Worm (Caenorhabditis elegans): Measurements from ENCODE around the gene ppk-3.

ppk-3 gene

DNA sequence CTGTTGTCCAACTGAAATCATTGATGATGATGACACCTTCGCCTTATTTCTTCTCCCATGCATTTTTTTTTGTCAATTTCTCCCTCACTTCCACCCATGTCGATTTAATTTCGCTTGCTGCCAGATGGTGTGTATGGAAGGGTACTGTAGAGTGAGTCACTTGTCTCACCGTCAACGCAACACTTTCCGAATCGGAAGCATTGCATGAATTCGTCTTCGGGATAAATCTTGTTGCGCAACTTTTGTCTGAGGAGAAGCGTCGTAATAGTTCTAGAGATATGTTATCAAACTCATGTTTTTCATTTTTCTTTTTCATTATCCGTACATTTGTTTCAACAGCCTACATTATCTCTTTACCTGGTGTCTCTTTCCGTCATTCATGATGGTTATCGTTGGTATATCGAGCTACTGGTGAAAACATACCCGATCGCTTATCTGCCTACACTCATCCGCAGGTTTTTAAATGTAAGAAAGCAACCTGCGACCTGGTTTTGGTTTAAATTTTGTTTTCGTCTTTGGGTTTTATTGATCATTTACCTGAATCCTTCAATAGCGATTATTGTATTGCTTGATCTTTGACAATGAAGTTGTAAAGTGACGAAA is 29.1 kb upstream of the ppk-3 start:
- no peak for TF ChIP-seq lin-11 (tag; optimal IDR thresholded peaks at IDR 0.05)
- no peak for TF ChIP-seq ceh-34 (tag; optimal IDR thresholded peaks at IDR 0.05)
- no peak for TF ChIP-seq hlh-15 (tag; optimal IDR thresholded peaks at IDR 0.05)
- TF ChIP-seq fkh-6 (tag; optimal IDR thresholded peaks at IDR 0.05) = no peak
- no peak for TF ChIP-seq ets-4 (tag; optimal IDR thresholded peaks at IDR 0.05)
- no peak for TF ChIP-seq dve-1 (tag; optimal IDR thresholded peaks at IDR 0.05)
- TF ChIP-seq ceh-2 (tag; optimal IDR thresholded peaks at IDR 0.05) = no peak
- TF ChIP-seq pros-1 (tag; optimal IDR thresholded peaks at IDR 0.05) = no peak
- no peak for TF ChIP-seq F13H6.1 (tag; optimal IDR thresholded peaks at IDR 0.05)
- TF ChIP-seq hlh-30 (tag; optimal IDR thresholded peaks at IDR 0.05; ENCODE audit: insufficient read depth) = no peak
- TF ChIP-seq ama-1 (optimal IDR thresholded peaks at IDR 0.05) = no peak
- TF ChIP-seq pqm-1 (tag; optimal IDR thresholded peaks at IDR 0.05) = no peak
- TF ChIP-seq ceh-45 (GFP tag; IDR thresholded peaks at IDR 0.05) = no peak
- TF ChIP-seq hlh-8 (tag; optimal IDR thresholded peaks at IDR 0.05) = no peak

DNA sequence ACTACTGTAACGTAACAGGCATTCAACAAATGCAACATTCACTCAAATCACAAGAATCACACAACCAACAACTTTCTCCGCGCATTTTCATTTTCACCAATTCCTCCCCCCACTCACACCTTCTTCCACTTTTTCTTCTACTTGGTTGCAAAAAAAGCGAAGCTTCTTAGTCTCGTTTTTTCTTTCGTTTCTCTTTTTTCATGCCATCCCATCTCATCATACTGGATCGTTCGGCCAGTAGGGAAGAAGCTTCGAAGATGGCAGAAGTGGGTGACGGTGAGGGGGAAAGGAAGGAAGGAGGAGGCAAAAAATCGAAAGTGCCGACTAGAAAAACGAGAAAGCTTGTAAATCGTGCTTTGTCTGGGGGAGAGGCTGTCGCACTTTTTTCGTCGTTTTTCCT is 27.6 kb upstream of the ppk-3 start:
- TF ChIP-seq ceh-48 (tag; optimal IDR thresholded peaks at IDR 0.05) (no peak), ceh-19 (GFP tag; optimal IDR thresholded peaks at IDR 0.05) (no peak), tbx-7 (tag; optimal IDR thresholded peaks at IDR 0.05) (no peak), ceh-34 (tag; optimal IDR thresholded peaks at IDR 0.05) (no peak), pax-1 (tag; optimal IDR thresholded peaks at IDR 0.05) (no peak), Y22D7AL.16 (tag; optimal IDR thresholded peaks at IDR 0.05) (no peak), hlh-30 (tag; optimal IDR thresholded peaks at IDR 0.05; ENCODE audit: insufficient read depth) (no peak), nhr-11 (tag; optimal IDR thresholded peaks at IDR 0.05) (no peak), unc-42 (tag; optimal IDR thresholded peaks at IDR 0.05) (no peak), sox-2 (GFP tag; IDR thresholded peaks at IDR 0.05) (no peak), ttx-3 (tag; optimal IDR thresholded peaks at IDR 0.05) (no peak), ceh-30 (tag; optimal IDR thresholded peaks at IDR 0.05) (no peak), fax-1 (tag; optimal IDR thresholded peaks at IDR 0.05) (no peak), rnt-1 (tag; optimal IDR thresholded peaks at IDR 0.05) (no peak), ceh-45 (GFP tag; IDR thresholded peaks at IDR 0.05) (no peak), K02D7.2 (tag; optimal IDR thresholded peaks at IDR 0.05) (no peak), ceh-22 (tag; optimal IDR thresholded peaks at IDR 0.05) (no peak), C38D4.7 (GFP tag; optimal IDR thresholded peaks at IDR 0.05) (no peak), eyg-1 (tag; optimal IDR thresholded peaks at IDR 0.05) (no peak)

ce11 chrX:13002322-13002721 is 26.9 kb upstream of the ppk-3 start:
- TF ChIP-seq pqm-1 (tag; optimal IDR thresholded peaks at IDR 0.05) (no peak), T23F11.4 (GFP tag; optimal IDR thresholded peaks at IDR 0.05) (no peak), pha-2 (tag; optimal IDR thresholded peaks at IDR 0.05) (no peak), unc-3 (GFP tag; conservative IDR thresholded peaks at IDR 0.05) (no peak), unc-3 (tag; optimal IDR thresholded peaks at IDR 0.05) (no peak)

DNA sequence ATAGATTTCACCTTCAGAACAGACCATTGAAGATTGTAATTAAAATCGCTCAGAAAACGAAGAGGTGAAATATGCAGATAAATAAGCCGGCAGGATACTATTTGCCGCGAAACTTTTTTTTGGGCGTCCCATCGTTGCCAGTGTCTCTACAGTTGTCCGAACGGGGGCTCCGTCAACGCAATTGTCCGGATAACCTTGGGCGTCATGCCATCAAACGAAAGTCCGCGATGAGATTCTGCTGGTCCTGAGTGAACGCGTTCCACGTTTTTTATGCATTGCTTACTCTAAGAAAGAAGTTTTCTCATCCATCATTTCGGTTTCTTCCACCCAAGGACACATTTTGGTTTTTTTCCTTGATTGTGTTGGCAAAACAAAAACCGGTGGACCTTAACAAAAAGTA is 25.4 kb upstream of the ppk-3 start:
- no peak for TF ChIP-seq nhr-232 (tag; optimal IDR thresholded peaks at IDR 0.05)
- TF ChIP-seq zip-5 (tag; optimal IDR thresholded peaks at IDR 0.05) = no peak
- no peak for TF ChIP-seq hlh-30 (tag; optimal IDR thresholded peaks at IDR 0.05; ENCODE audit: insufficient read depth)

DNA sequence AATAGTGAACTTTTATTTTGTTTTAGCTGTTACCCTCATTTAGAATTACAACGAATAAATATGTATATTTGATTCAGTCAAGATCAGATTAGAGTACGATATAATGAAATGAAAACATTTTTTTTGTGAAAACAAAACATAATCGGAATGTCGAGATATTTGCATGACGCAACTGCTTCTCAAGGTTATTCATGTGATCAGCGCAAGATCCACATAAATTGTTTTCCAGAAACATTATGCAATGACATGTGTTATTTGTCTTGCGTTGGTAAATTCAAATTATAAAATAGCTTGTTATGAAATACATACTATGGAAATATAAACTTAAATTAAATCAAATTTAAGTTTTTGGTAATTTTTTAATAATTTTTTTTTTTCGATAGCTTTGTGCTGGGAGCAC is 24.1 kb upstream of the ppk-3 start:
- no peak for TF ChIP-seq Y22D7AL.16 (tag; optimal IDR thresholded peaks at IDR 0.05)
- no peak for TF ChIP-seq sox-4 (tag; optimal IDR thresholded peaks at IDR 0.05)
- TF ChIP-seq tbx-7 (tag; optimal IDR thresholded peaks at IDR 0.05) = no peak
- no peak for TF ChIP-seq tbx-2 (tag; optimal IDR thresholded peaks at IDR 0.05)
- no peak for TF ChIP-seq unc-42 (tag; optimal IDR thresholded peaks at IDR 0.05)
- TF ChIP-seq elt-4 (tag; optimal IDR thresholded peaks at IDR 0.05) = no peak
- no peak for TF ChIP-seq sox-2 (GFP tag; IDR thresholded peaks at IDR 0.05)
- TF ChIP-seq dmd-4 (tag; optimal IDR thresholded peaks at IDR 0.05; ENCODE audit: borderline replicate concordance) = no peak
- no peak for TF ChIP-seq ceh-34 (tag; optimal IDR thresholded peaks at IDR 0.05)
- TF ChIP-seq ttx-3 (tag; optimal IDR thresholded peaks at IDR 0.05) = no peak
- TF ChIP-seq ceh-2 (tag; optimal IDR thresholded peaks at IDR 0.05) = no peak

Data from whole organism, late embryonic.